Worm (Caenorhabditis elegans) whole organism, early embryonic: ENCODE measurements around the gene xpo-1.

Experiments
- B0310.2 ChIP-seq: sonication (generic microtip); optimal IDR thresholded peaks from 2 replicates; lab custom pipeline; 2016; ENCODE audit warnings: mild to moderate bottlenecking, missing genetic modification characterization, missing compliant biosample characterization
- F13C5.2 ChIP-seq: sonication (generic microtip); optimal IDR thresholded peaks from 2 replicates; lab custom pipeline; 2017; ENCODE audit warnings: mild to moderate bottlenecking, missing genetic modification characterization, inconsistent platforms, missing compliant biosample characterization
- aly-1 ChIP-seq: sonication (generic microtip); optimal IDR thresholded peaks from 2 replicates; lab custom pipeline; 2016; ENCODE audit warnings: missing genetic modification characterization, missing compliant biosample characterization
- ama-1 ChIP-seq: fragments of 150-350 bp; optimal IDR thresholded peaks from 2 replicates; lab custom pipeline; 2014
- ceh-13 ChIP-seq: fragments of 200-800 bp; sonication (Bioruptor generic); optimal IDR thresholded peaks from 2 replicates; lab custom pipeline; 2018; ENCODE audit warnings: mild to moderate bottlenecking, missing genetic modification characterization, missing compliant biosample characterization
- ceh-36 ChIP-seq: sonication (generic microtip); optimal IDR thresholded peaks from 2 replicates; lab custom pipeline; 2016; ENCODE audit warnings: missing genetic modification characterization, inconsistent platforms, missing compliant biosample characterization
- ets-7 ChIP-seq: sonication (generic microtip); optimal IDR thresholded peaks from 2 replicates; lab custom pipeline; 2016; ENCODE audit warnings: missing genotype, missing genetic modification characterization, missing compliant biosample characterization
- flt-1 ChIP-seq: fragments of 200-800 bp; sonication (Bioruptor generic); IDR thresholded peaks from 2 replicates; pipeline ENCODE4 v1.3.6; 2022; ENCODE audit warnings: missing genetic modification characterization, missing compliant biosample characterization
- hmbx-1 ChIP-seq: sonication (generic microtip); optimal IDR thresholded peaks from 2 replicates; lab custom pipeline; 2016; ENCODE audit warnings: mild to moderate bottlenecking, missing genetic modification characterization, missing compliant biosample characterization
- hmg-4 ChIP-seq: fragments of 200-800 bp; sonication (Bioruptor generic); optimal IDR thresholded peaks from 2 replicates; lab custom pipeline; 2018; ENCODE audit warnings: mild to moderate bottlenecking, missing genetic modification characterization, missing compliant biosample characterization
- hnd-1 ChIP-seq: sonication (generic microtip); optimal IDR thresholded peaks from 2 replicates; lab custom pipeline; 2016; ENCODE audit warnings: missing genetic modification characterization, missing compliant biosample characterization
- pes-1 ChIP-seq: fragments of 200-800 bp; sonication (Bioruptor generic); IDR thresholded peaks from 2 replicates; pipeline ENCODE4 v1.3.6; 2022; ENCODE audit warnings: missing genetic modification reagents, missing genetic modification characterization, missing compliant biosample characterization
- scrt-1 ChIP-seq: fragments of 200-800 bp; sonication (Bioruptor generic); IDR thresholded peaks from 2 replicates; pipeline ENCODE4 v1.3.6; 2022; ENCODE audit warnings: missing genetic modification characterization, missing compliant biosample characterization
- sea-1 ChIP-seq: fragments of 200-800 bp; sonication (Bioruptor generic); conservative IDR thresholded peaks from 2 replicates; pipeline ENCODE4 v1.3.6; 2022; ENCODE audit warnings: missing genetic modification characterization, missing compliant biosample characterization
- tbx-11 ChIP-seq: fragments of 200-800 bp; sonication (Bioruptor generic); IDR thresholded peaks from 2 replicates; pipeline ENCODE4 v1.3.6; 2022; ENCODE audit warnings: missing genetic modification characterization, missing compliant biosample characterization
- tbx-37 ChIP-seq: fragments of 200-800 bp; sonication (Bioruptor generic); conservative IDR thresholded peaks from 2 replicates; pipeline ENCODE4 v1.3.6; 2022; ENCODE audit warnings: missing genetic modification reagents, missing genetic modification characterization, missing compliant biosample characterization
- tra-4 ChIP-seq: sonication (generic microtip); optimal IDR thresholded peaks from 2 replicates; lab custom pipeline; 2017; ENCODE audit warnings: missing genetic modification characterization, missing compliant biosample characterization

Gene xpo-1

ce11 chrV:7785117-7785516 lies 19.7 kb upstream of the xpo-1 start, which contains the start of gene C26F1.1:
TSS of gene C26F1.1 (plus strand) at chrV:7785417.
- TF ChIP-seq tbx-11 (no peak), B0310.2 (tag; lab: Kevin White, UChicago) (no peak), pes-1 (GFP tag; lab: Robert Waterston, UW) (no peak), scrt-1 (GFP tag; lab: Robert Waterston, UW) (no peak), flt-1 (no peak), aly-1 (tag; lab: Kevin White, UChicago) (no peak), tra-4 (tag; lab: Kevin White, UChicago) (no peak), F13C5.2 (tag; lab: Kevin White, UChicago) (no peak), hmbx-1 (tag; lab: Kevin White, UChicago) (no peak), ets-7 (tag; lab: Kevin White, UChicago) (no peak), ama-1 (lab: Kevin White, UChicago) (no peak), ceh-36 (tag; lab: Kevin White, UChicago) (no peak), hmg-4 (GFP tag; lab: Kevin White, UChicago) (no peak), tbx-37 (GFP tag; lab: Robert Waterston, UW) (no peak), hnd-1 (tag; lab: Kevin White, UChicago) (no peak), ceh-13 (no peak), sea-1 (GFP tag; lab: Robert Waterston, UW) (no peak)

- TF ChIP-seq tbx-11, result no peak
- no peak for TF ChIP-seq pes-1 (GFP tag; lab: Robert Waterston, UW)
- TF ChIP-seq ets-7 (tag; lab: Kevin White, UChicago), result no peak
- TF ChIP-seq tra-4 (tag; lab: Kevin White, UChicago), result no peak
- TF ChIP-seq F13C5.2 (tag; lab: Kevin White, UChicago), result no peak
- TF ChIP-seq aly-1 (tag; lab: Kevin White, UChicago), result no peak
- no peak for TF ChIP-seq ceh-36 (tag; lab: Kevin White, UChicago)
These were observed 19.0 kb upstream of the xpo-1 start for ce11 chrV:7785885-7786284.

ce11 chrV:7786639-7787038 lies 18.2 kb upstream of the xpo-1 start:
- no peak for TF ChIP-seq hmbx-1 (tag; lab: Kevin White, UChicago)

- TF ChIP-seq pes-1 (GFP tag; lab: Robert Waterston, UW), result no peak
- TF ChIP-seq flt-1, result no peak
- no peak for TF ChIP-seq aly-1 (tag; lab: Kevin White, UChicago)
- no peak for TF ChIP-seq ama-1 (lab: Kevin White, UChicago)
- TF ChIP-seq tbx-37 (GFP tag; lab: Robert Waterston, UW), result no peak
- no peak for TF ChIP-seq F13C5.2 (tag; lab: Kevin White, UChicago)
- TF ChIP-seq scrt-1 (GFP tag; lab: Robert Waterston, UW), result no peak
- no peak for TF ChIP-seq tbx-11
- TF ChIP-seq hmg-4 (GFP tag; lab: Kevin White, UChicago), result no peak
- TF ChIP-seq hnd-1 (tag; lab: Kevin White, UChicago), result no peak
- TF ChIP-seq hmbx-1 (tag; lab: Kevin White, UChicago), result no peak
- no peak for TF ChIP-seq B0310.2 (tag; lab: Kevin White, UChicago)
- TF ChIP-seq tra-4 (tag; lab: Kevin White, UChicago), result no peak
- no peak for TF ChIP-seq ceh-13
- no peak for TF ChIP-seq ets-7 (tag; lab: Kevin White, UChicago)
- no peak for TF ChIP-seq sea-1 (GFP tag; lab: Robert Waterston, UW)
- no peak for TF ChIP-seq ceh-36 (tag; lab: Kevin White, UChicago)
These were observed 11.8 kb upstream of the xpo-1 start, which contains the start of gene flp-21 for ce11 chrV:7793067-7793466. TSS of gene flp-21 (plus strand) at chrV:7793367.

ce11 chrV:7798079-7798478 lies 6.8 kb upstream of the xpo-1 start, which contains the start of gene ZK742.7:
TSS of gene ZK742.7 (plus strand) at chrV:7798379.
- TF ChIP-seq pes-1 (GFP tag; lab: Robert Waterston, UW) (no peak), hmbx-1 (tag; lab: Kevin White, UChicago) (no peak), F13C5.2 (tag; lab: Kevin White, UChicago) (no peak), ama-1 (lab: Kevin White, UChicago) (no peak), scrt-1 (GFP tag; lab: Robert Waterston, UW) (no peak), tbx-11 (no peak), hnd-1 (tag; lab: Kevin White, UChicago) (no peak), ceh-13 (no peak), aly-1 (tag; lab: Kevin White, UChicago) (no peak), ceh-36 (tag; lab: Kevin White, UChicago) (no peak), ets-7 (tag; lab: Kevin White, UChicago) (no peak)

ce11 chrV:7803563-7803962 lies 1.3 kb upstream of the xpo-1 start:
- no peak for TF ChIP-seq hnd-1 (tag; lab: Kevin White, UChicago)
- TF ChIP-seq aly-1 (tag; lab: Kevin White, UChicago), result no peak
- TF ChIP-seq tra-4 (tag; lab: Kevin White, UChicago), result no peak
- TF ChIP-seq scrt-1 (GFP tag; lab: Robert Waterston, UW), result no peak
- no peak for TF ChIP-seq ceh-13
- no peak for TF ChIP-seq ets-7 (tag; lab: Kevin White, UChicago)
- TF ChIP-seq flt-1, result no peak
- TF ChIP-seq ama-1 (lab: Kevin White, UChicago), result no peak
- no peak for TF ChIP-seq hmg-4 (GFP tag; lab: Kevin White, UChicago)
- TF ChIP-seq tbx-11, result no peak
- no peak for TF ChIP-seq pes-1 (GFP tag; lab: Robert Waterston, UW)
- no peak for TF ChIP-seq tbx-37 (GFP tag; lab: Robert Waterston, UW)
- no peak for TF ChIP-seq sea-1 (GFP tag; lab: Robert Waterston, UW)
- no peak for TF ChIP-seq F13C5.2 (tag; lab: Kevin White, UChicago)
- no peak for TF ChIP-seq B0310.2 (tag; lab: Kevin White, UChicago)
- TF ChIP-seq hmbx-1 (tag; lab: Kevin White, UChicago), result no peak
- TF ChIP-seq ceh-36 (tag; lab: Kevin White, UChicago), result no peak

- TF ChIP-seq sea-1 (GFP tag; lab: Robert Waterston, UW) (0 out of 2 replicates have a peak, but pooled peaks have one; percentile 55), ama-1 (lab: Kevin White, UChicago) (no peak)
These were observed 632 bp upstream of the xpo-1 start, which contains the start of gene uvs-1 for ce11 chrV:7804064-7804800. TSS of gene uvs-1 (minus strand) at chrV:7804208.
